Worm (Caenorhabditis elegans) whole organism, L2 larva: ENCODE data around the gene his-37.

ENCODE experiments used
- C34F6.9 ChIP-seq: fragments of 150-350 bp; optimal IDR thresholded peaks from 2 replicates; lab custom pipeline; 2014; ENCODE audit warnings: missing biosample characterization, missing genetic modification characterization
- F13H6.1 ChIP-seq: sonication (generic microtip); optimal IDR thresholded peaks from 2 replicates; lab custom pipeline; 2016; ENCODE audit warnings: missing genetic modification characterization, missing compliant biosample characterization
- R02D3.7 ChIP-seq: fragments of 150-350 bp; optimal IDR thresholded peaks from 2 replicates; lab custom pipeline; 2014; ENCODE audit warnings: missing biosample characterization, missing genetic modification characterization
- Y55F3AM.14 ChIP-seq: fragments of 200-800 bp; sonication (Bioruptor generic); optimal IDR thresholded peaks from 2 replicates; lab custom pipeline; 2018; ENCODE audit warnings: mild to moderate bottlenecking, missing genetic modification characterization, missing compliant biosample characterization
- ZK546.5 ChIP-seq: sonication (generic microtip); optimal IDR thresholded peaks from 2 replicates; lab custom pipeline; 2017; ENCODE audit warnings: missing biosample characterization, missing genetic modification characterization
- alr-1 ChIP-seq: fragments of 150-350 bp; optimal IDR thresholded peaks from 2 replicates; lab custom pipeline; 2014; ENCODE audit warnings: missing biosample characterization, missing genetic modification characterization
- ama-1 ChIP-seq: fragments of 150-350 bp; optimal IDR thresholded peaks from 2 replicates; lab custom pipeline; 2018; ENCODE audit warnings: inconsistent platforms
- blmp-1 ChIP-seq: sonication (generic microtip); optimal IDR thresholded peaks from 2 replicates; lab custom pipeline; 2017; ENCODE audit warnings: missing genetic modification characterization, mild to moderate bottlenecking, missing compliant biosample characterization, antibody characterized with exemption, moderate library complexity; ENCODE audit not compliant: insufficient read depth
- ceh-16 ChIP-seq: fragments of 150-350 bp; optimal IDR thresholded peaks from 2 replicates; lab custom pipeline; 2014; ENCODE audit warnings: missing biosample characterization, missing genetic modification characterization
- crh-2 ChIP-seq: sonication (generic microtip); optimal IDR thresholded peaks from 2 replicates; lab custom pipeline; 2017; ENCODE audit warnings: missing biosample characterization, missing genetic modification characterization
- egl-27 ChIP-seq: sonication (generic microtip); optimal IDR thresholded peaks from 3 replicates; lab custom pipeline; 2017; ENCODE audit warnings: missing biosample characterization, missing genetic modification reagents, missing genetic modification characterization
- elt-1 ChIP-seq: fragments of 150-350 bp; optimal IDR thresholded peaks from 2 replicates; lab custom pipeline; 2014; ENCODE audit warnings: missing biosample characterization, missing genetic modification characterization
- elt-3 ChIP-seq: sonication (generic microtip); optimal IDR thresholded peaks from 2 replicates; lab custom pipeline; 2017; ENCODE audit warnings: missing biosample characterization, missing genetic modification characterization
- fos-1 ChIP-seq: fragments of 150-350 bp; optimal IDR thresholded peaks from 2 replicates; lab custom pipeline; 2014; ENCODE audit warnings: missing biosample characterization, missing genetic modification characterization
- gmeb-1 ChIP-seq: fragments of 150-350 bp; optimal IDR thresholded peaks from 2 replicates; lab custom pipeline; 2014; ENCODE audit warnings: missing biosample characterization, missing genetic modification characterization
- lin-11 ChIP-seq: fragments of 150-350 bp; sonication (generic microtip); optimal IDR thresholded peaks from 2 replicates; lab custom pipeline; 2014; ENCODE audit warnings: missing biosample characterization, missing genetic modification characterization, inconsistent platforms, mixed read lengths
- lin-13 ChIP-seq: fragments of 150-350 bp; optimal IDR thresholded peaks from 2 replicates; lab custom pipeline; 2014; ENCODE audit warnings: missing biosample characterization, missing genetic modification reagents, missing genetic modification characterization
- mbf-1 ChIP-seq: sonication (generic microtip); optimal IDR thresholded peaks from 2 replicates; lab custom pipeline; 2017; ENCODE audit warnings: missing biosample characterization, missing genetic modification characterization
- mdl-1 ChIP-seq, 2 experiments: fragments of 150-350 bp in 1 of 2; sonication (generic microtip) in 1 of 2; optimal IDR thresholded peaks; 2 replicates each; lab custom pipeline; 2017; ENCODE audit warnings: missing biosample characterization in 2 of 2, missing genetic modification characterization in 2 of 2
- nhr-10 ChIP-seq: sonication (generic microtip); optimal IDR thresholded peaks from 2 replicates; lab custom pipeline; 2017; ENCODE audit warnings: missing biosample characterization, missing genetic modification characterization
- nhr-11 ChIP-seq: fragments of 150-350 bp; optimal IDR thresholded peaks from 2 replicates; lab custom pipeline; 2014; ENCODE audit warnings: missing biosample characterization, missing genetic modification characterization
- nhr-21 ChIP-seq: fragments of 150-350 bp; optimal IDR thresholded peaks from 2 replicates; lab custom pipeline; 2014; ENCODE audit warnings: missing biosample characterization, missing genetic modification characterization
- nhr-23 ChIP-seq: fragments of 150-350 bp; optimal IDR thresholded peaks from 2 replicates; lab custom pipeline; 2014; ENCODE audit warnings: missing biosample characterization, missing genetic modification reagents, missing genetic modification characterization
- nhr-237 ChIP-seq: fragments of 150-350 bp; optimal IDR thresholded peaks from 2 replicates; lab custom pipeline; 2014; ENCODE audit warnings: missing biosample characterization, missing genetic modification characterization
- nhr-25 ChIP-seq: fragments of 150-350 bp; sonication (generic microtip); optimal IDR thresholded peaks from 3 replicates; lab custom pipeline; 2014; ENCODE audit warnings: missing biosample characterization, missing genetic modification characterization
- nhr-6 ChIP-seq: fragments of 150-350 bp; optimal IDR thresholded peaks from 2 replicates; lab custom pipeline; 2014; ENCODE audit warnings: missing biosample characterization, missing genetic modification characterization
- peb-1 ChIP-seq: fragments of 150-350 bp; optimal IDR thresholded peaks from 2 replicates; lab custom pipeline; 2014; ENCODE audit warnings: missing biosample characterization, missing genetic modification characterization
- sma-9 ChIP-seq, 2 experiments: fragments of 150-350 bp in 1 of 2; sonication (generic microtip) in 1 of 2; optimal IDR thresholded peaks; 2 replicates each; lab custom pipeline; 2014 to 2016; ENCODE audit warnings: missing genetic modification characterization in 2 of 2, mild to moderate bottlenecking in 1 of 2, missing biosample characterization in 1 of 2, missing compliant biosample characterization in 1 of 2, missing genetic modification reagents in 1 of 2, moderate library complexity in 1 of 2
- snpc-4 ChIP-seq: fragments of 150-350 bp; optimal IDR thresholded peaks from 2 replicates; lab custom pipeline; 2014; ENCODE audit warnings: missing biosample characterization, missing genetic modification characterization
- unc-39 ChIP-seq: fragments of 150-350 bp; optimal IDR thresholded peaks from 2 replicates; lab custom pipeline; 2014; ENCODE audit warnings: missing biosample characterization, missing genetic modification characterization
- unc-62 ChIP-seq: fragments of 150-350 bp; optimal IDR thresholded peaks from 2 replicates; lab custom pipeline; 2014; ENCODE audit warnings: missing biosample characterization, missing genetic modification reagents, missing genetic modification characterization

Gene his-37

DNA sequence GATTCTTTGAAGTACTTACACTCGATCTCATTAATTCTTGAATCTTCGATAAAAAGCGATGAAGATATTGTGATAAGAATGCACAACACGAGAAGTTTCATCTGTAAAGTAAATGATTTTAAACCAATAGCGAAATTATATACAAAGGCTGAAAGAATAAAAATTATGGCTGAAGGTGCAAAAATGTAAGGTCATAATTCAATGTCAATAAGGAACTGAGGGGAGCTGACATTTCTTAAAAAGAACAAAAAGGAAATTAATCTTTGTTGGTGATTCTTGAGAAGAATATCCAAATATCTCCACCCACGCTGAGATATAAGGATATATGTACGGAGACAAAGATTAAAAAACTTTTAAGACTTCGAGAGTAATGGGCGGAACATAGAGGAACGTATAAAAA is 22.8 kb upstream of the his-37 start, which contains the start of gene C50F4.9:
TSS of gene C50F4.9 (minus strand) at position 101 of the 400 bp plus-strand sequence.
- TF ChIP-seq elt-3 (tag; lab: Kevin White, UChicago) (no peak), unc-39 (tag; lab: Kevin White, UChicago) (no peak), nhr-10 (tag; lab: Kevin White, UChicago) (no peak), peb-1 (no peak), R02D3.7 (tag; lab: Kevin White, UChicago) (no peak), mdl-1 (tag; optimal IDR thresholded peaks at IDR 0.05; lab: Kevin White, UChicago) (no peak), ama-1 (no peak), C34F6.9 (tag; lab: Kevin White, UChicago) (no peak), gmeb-1 (tag; lab: Kevin White, UChicago) (no peak), elt-1 (tag; lab: Kevin White, UChicago) (no peak), ceh-16 (tag; lab: Kevin White, UChicago) (no peak), mbf-1 (tag; lab: Kevin White, UChicago) (no peak), nhr-23 (no peak), nhr-21 (tag; lab: Kevin White, UChicago) (no peak), alr-1 (tag; lab: Kevin White, UChicago) (no peak)

DNA sequence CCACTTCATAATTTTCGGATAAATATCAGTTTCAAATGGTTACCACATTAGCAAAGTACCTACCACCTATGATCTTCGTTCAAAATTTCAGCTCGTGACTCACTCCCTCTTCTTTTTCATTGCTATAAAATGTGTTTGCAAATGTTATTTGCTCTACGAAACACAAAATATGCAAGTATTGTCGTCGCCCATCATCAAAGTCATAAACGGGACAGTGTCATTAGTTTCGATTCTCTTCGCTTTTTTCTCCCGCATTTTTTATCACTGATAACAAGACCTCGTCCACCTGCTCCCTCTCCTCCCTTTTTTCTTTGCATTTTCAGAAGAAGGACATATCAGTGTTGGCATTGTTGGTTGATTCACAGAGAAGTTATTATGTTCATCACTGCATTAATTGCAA is 20.4 kb upstream of the his-37 start, which contains the start of gene C50F4.1:
TSS of gene C50F4.1 (plus strand) at position 324 of the 400 bp plus-strand sequence.
- TF ChIP-seq nhr-25 (tag; lab: Kevin White, UChicago) (no peak), gmeb-1 (tag; lab: Kevin White, UChicago) (peak; percentile 3), fos-1 (tag; lab: Kevin White, UChicago) (peak; percentile 88), nhr-6 (no peak), nhr-237 (tag; lab: Kevin White, UChicago) (no peak), R02D3.7 (tag; lab: Kevin White, UChicago) (no peak), crh-2 (peak; percentile 17), elt-3 (tag; lab: Kevin White, UChicago) (no peak), sma-9 (GFP tag; optimal IDR thresholded peaks at IDR 0.05; lab: Kevin White, UChicago) (peak; percentile 45), sma-9 (tag; optimal IDR thresholded peaks at IDR 0.05; lab: Kevin White, UChicago) (no peak)

DNA sequence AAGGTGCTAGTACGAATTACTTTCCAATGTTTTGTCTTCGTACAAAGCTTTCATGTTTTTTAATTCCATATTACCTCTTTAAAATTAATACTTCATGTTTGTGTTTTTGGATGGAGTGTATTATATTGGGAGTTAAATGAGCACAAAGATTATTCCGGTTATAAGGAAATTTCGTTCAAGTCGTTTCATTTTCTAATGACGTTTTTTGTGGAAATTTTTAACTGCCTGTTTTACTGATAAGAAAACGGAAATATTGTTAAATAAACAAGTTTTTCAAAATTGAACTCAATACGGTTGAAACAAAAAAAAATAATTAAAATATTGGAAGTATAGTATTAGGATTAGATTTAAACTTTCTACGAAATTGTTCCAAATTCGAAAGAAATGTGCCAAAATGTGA is 19.6 kb upstream of the his-37 start:
- TF ChIP-seq fos-1 (tag; lab: Kevin White, UChicago) = peak; percentile 45
- no peak for TF ChIP-seq ama-1
- TF ChIP-seq, all 48 proteins: peak for 1

DNA sequence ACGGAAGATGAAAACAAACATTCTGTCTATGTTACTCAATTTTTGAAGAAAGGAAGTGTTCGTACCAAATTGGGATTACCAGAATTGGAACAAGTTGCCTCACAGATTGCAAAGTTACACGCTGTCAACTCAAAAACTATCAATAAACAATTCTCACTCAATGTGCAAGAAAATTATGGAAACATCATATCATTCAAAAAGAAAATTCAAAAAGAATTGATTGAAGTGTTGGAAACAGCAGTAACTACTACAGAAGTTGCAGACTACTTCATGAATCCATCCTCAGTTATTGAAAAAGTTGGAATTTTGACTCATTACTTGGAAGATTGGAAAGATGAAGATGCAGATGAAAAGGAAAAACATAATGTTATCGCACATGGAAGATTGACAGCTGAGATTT is 18.9 kb upstream of the his-37 start:
- TF ChIP-seq unc-39 (tag; lab: Kevin White, UChicago) (no peak), Y55F3AM.14 (GFP tag; lab: Kevin White, UChicago) (no peak), F13H6.1 (tag; lab: Kevin White, UChicago) (no peak), blmp-1 (tag; lab: Kevin White, UChicago) (no peak), unc-62 (no peak), lin-13 (GFP tag; lab: Kevin White, UChicago) (no peak), crh-2 (no peak), gmeb-1 (tag; lab: Kevin White, UChicago) (no peak), snpc-4 (tag; lab: Kevin White, UChicago) (no peak)

DNA sequence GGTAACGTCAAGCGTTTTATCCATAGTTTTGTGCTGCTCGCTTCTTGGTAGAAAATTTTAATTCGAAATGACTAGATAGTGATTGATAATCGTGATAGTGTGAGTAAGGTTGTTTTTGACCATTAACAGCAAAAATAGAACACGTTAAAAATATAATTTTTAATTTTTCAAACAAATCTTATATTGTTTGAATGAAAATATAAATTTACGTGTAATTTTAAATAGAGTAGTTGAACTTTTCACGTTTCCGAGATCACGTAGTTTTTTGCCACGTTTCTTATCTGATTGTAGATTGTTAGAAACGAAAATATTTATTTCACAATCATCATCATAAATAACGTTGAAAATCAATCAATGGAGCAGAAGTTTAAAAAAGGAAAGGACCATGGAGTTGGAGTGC is 15.4 kb upstream of the his-37 start, which contains the start of the genes C50F4.10 and pfk-1.2:
TSS of gene C50F4.10 (minus strand) at position 101 of the 400 bp plus-strand sequence.
TSS of gene pfk-1.2 (plus strand) at position 325 of the 400 bp plus-strand sequence.
- no peak for TF ChIP-seq unc-62
- TF ChIP-seq lin-13 (GFP tag; lab: Kevin White, UChicago) = no peak
- no peak for TF ChIP-seq nhr-11 (tag; lab: Kevin White, UChicago)
- no peak for TF ChIP-seq mbf-1 (tag; lab: Kevin White, UChicago)
- no peak for TF ChIP-seq peb-1
- TF ChIP-seq ZK546.5 = no peak
- no peak for TF ChIP-seq fos-1 (tag; lab: Kevin White, UChicago)
- no peak for TF ChIP-seq lin-11 (tag; lab: Kevin White, UChicago)

DNA sequence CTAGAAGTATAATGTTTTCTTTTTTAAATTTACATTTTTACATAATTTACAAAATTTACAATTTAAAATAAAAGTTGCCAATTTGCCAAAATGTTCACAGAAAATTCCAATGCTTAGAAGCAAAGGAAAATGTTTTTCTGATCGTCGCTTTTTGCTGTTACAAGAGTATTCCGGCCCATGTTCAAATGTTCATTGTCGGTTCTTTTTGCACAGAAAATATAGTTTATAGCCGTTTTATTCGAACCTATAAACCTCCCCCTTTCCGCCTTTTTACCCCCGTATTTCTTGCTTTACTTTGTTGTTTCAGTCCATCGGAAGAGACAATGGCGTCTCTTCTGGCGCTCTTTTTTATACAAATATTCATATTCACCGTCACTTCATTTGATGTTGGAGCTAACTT is 12.3 kb upstream of the his-37 start, which contains the start of gene tag-329:
TSS of gene tag-329 (plus strand) at position 301 of the 400 bp plus-strand sequence.
- TF ChIP-seq alr-1 (tag; lab: Kevin White, UChicago) (no peak), nhr-25 (tag; lab: Kevin White, UChicago) (no peak), egl-27 (tag; lab: Kevin White, UChicago) (no peak), sma-9 (GFP tag; optimal IDR thresholded peaks at IDR 0.05; lab: Kevin White, UChicago) (no peak), sma-9 (tag; optimal IDR thresholded peaks at IDR 0.05; lab: Kevin White, UChicago) (no peak), nhr-21 (tag; lab: Kevin White, UChicago) (no peak), nhr-10 (tag; lab: Kevin White, UChicago) (no peak), fos-1 (tag; lab: Kevin White, UChicago) (no peak)
